Worm (Caenorhabditis elegans) whole organism, midembryonic: ENCODE measurements around the gene clc-32.

Experiments
- T22C8.4 ChIP-seq: fragments of 200-800 bp; sonication (Bioruptor generic); IDR thresholded peaks from 2 replicates; pipeline ENCODE4 v1.3.6; 2022; ENCODE audit warnings: missing genetic modification characterization, missing compliant biosample characterization
- cog-1 ChIP-seq: sonication (generic microtip); optimal IDR thresholded peaks from 2 replicates; lab custom pipeline; 2016; ENCODE audit warnings: missing genetic modification characterization, missing compliant biosample characterization
- flt-1 ChIP-seq: fragments of 200-800 bp; sonication (Bioruptor generic); IDR thresholded peaks from 2 replicates; pipeline ENCODE4 v1.3.6; 2022; ENCODE audit warnings: missing genetic modification characterization, missing compliant biosample characterization
- klf-2 ChIP-seq: fragments of 200-800 bp; sonication (Bioruptor generic); conservative IDR thresholded peaks from 2 replicates; pipeline ENCODE4 v1.3.6; 2022; ENCODE audit warnings: missing genetic modification reagents, missing genetic modification characterization, missing compliant biosample characterization
- med-1 ChIP-seq: sonication (generic microtip); optimal IDR thresholded peaks from 2 replicates; lab custom pipeline; 2017; ENCODE audit warnings: missing genetic modification characterization, mild to moderate bottlenecking, missing compliant biosample characterization, antibody characterized with exemption, missing genetic modification reagents; ENCODE audit not compliant: insufficient read depth
- ref-1 ChIP-seq: fragments of 200-800 bp; sonication (Bioruptor generic); conservative IDR thresholded peaks from 2 replicates; pipeline ENCODE4 v1.3.6; 2022; ENCODE audit warnings: missing genetic modification reagents, missing genetic modification characterization, missing compliant biosample characterization
- tab-1 ChIP-seq: fragments of 200-800 bp; sonication (Bioruptor generic); IDR thresholded peaks from 2 replicates; pipeline ENCODE4 v1.3.6; 2022; ENCODE audit warnings: missing genetic modification characterization, missing compliant biosample characterization
- ztf-23 ChIP-seq: fragments of 200-800 bp; sonication (Bioruptor generic); IDR thresholded peaks from 2 replicates; pipeline ENCODE4 v1.3.6; 2022; ENCODE audit warnings: missing genetic modification reagents, missing genetic modification characterization, missing compliant biosample characterization
- ztf-29 ChIP-seq: fragments of 200-800 bp; sonication (Bioruptor generic); IDR thresholded peaks from 2 replicates; pipeline ENCODE4 v1.3.6; 2022; ENCODE audit warnings: missing genetic modification reagents, missing genetic modification characterization, missing compliant biosample characterization

clc-32 gene

ce11 chrV:16131249-16131648, 9.7 kb downstream of the clc-32 start, which contains the start of gene fbxa-142:
Gene fbxa-142 (minus strand): TSS chrV:16131349.
- no peak for TF ChIP-seq ref-1
- no peak for TF ChIP-seq ztf-29 (GFP tag; lab: Robert Waterston, UW)
- no peak for TF ChIP-seq tab-1 (GFP tag; lab: Robert Waterston, UW)
- TF ChIP-seq med-1 (GFP tag; lab: Kevin White, UChicago): no peak
- no peak for TF ChIP-seq flt-1 (GFP tag; lab: Robert Waterston, UW)
- no peak for TF ChIP-seq cog-1 (tag; lab: Kevin White, UChicago)
- no peak for TF ChIP-seq T22C8.4 (GFP tag; lab: Robert Waterston, UW)
- TF ChIP-seq klf-2 (GFP tag; lab: Robert Waterston, UW): no peak
- TF ChIP-seq ztf-23 (GFP tag; lab: Robert Waterston, UW): no peak

DNA sequence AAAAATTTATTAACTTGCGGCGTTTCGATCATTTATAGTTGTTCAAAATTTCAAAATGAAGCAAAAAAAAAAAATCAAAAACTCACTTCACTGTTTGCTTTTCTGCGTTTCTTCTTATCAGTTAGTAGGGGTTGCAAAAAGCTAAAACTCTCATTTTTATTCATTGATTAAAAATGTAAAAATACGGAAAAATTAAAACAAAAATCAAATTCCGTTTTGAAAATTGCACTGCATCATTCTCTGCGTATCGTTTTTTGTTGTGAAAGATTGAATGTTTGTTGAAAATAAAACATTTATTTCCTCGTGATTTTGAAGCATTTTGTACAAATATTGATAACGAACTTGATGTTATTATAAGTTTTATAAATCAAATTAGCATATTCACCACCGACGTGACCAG, 11.9 kb downstream of the clc-32 start:
- no peak for TF ChIP-seq med-1 (GFP tag; lab: Kevin White, UChicago)
- no peak for TF ChIP-seq ztf-23 (GFP tag; lab: Robert Waterston, UW)
- no peak for TF ChIP-seq T22C8.4 (GFP tag; lab: Robert Waterston, UW)
- no peak for TF ChIP-seq cog-1 (tag; lab: Kevin White, UChicago)
- TF ChIP-seq flt-1 (GFP tag; lab: Robert Waterston, UW): no peak
- TF ChIP-seq ref-1: no peak
- TF ChIP-seq klf-2 (GFP tag; lab: Robert Waterston, UW): no peak
- no peak for TF ChIP-seq ztf-29 (GFP tag; lab: Robert Waterston, UW)
- no peak for TF ChIP-seq tab-1 (GFP tag; lab: Robert Waterston, UW)

DNA sequence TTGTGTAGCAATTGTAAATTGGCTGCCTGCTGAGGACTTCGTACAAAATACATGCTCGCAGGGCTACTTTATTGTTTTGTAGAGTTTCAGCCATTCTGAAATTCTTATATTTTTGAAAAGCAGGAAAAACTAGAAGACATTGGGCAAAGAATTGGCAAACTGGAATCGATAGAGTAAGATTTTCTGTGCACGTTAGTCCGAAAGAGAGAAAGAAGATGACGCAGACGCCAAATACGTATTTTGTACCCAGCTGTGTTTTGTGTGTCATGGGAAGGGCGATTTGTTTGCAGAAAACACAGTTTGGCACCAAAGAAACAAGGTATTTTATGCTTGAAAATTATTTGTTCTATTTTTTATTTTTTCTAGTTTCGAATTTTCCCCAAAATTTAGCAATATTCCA, 13.6 kb downstream of the clc-32 start, which contains the start of gene fbxa-143:
fbxa-143 (minus strand) TSS at position 101 of the 400 bp plus-strand sequence.
- no peak for TF ChIP-seq ref-1
- no peak for TF ChIP-seq med-1 (GFP tag; lab: Kevin White, UChicago)
- TF ChIP-seq T22C8.4 (GFP tag; lab: Robert Waterston, UW): no peak

DNA sequence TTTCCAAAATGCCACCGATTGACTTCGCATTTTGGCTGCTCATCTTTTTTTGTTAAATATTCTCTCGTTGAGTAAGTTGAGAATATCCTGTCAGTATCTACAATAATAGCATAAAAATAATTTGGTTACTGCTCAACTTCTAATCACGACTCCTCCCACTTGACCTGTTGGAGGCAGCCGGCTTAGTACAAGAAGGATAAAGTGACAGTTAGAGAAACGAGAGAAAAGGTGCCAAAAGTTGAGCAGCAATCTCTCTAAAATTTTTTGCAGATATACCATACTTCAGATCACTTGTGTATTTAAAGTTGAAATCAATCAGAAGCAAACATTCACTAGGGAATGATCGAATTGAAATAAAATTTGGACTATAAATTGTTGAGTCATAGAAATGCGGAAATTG, 16.2 kb downstream of the clc-32 start, which contains the start of gene nhr-111:
nhr-111 (minus strand) TSS at position 101 of the 400 bp plus-strand sequence.
- TF ChIP-seq med-1 (GFP tag; lab: Kevin White, UChicago): no peak
- no peak for TF ChIP-seq T22C8.4 (GFP tag; lab: Robert Waterston, UW)
- no peak for TF ChIP-seq ref-1
- TF ChIP-seq cog-1 (tag; lab: Kevin White, UChicago): no peak
- TF ChIP-seq ztf-29 (GFP tag; lab: Robert Waterston, UW): no peak
- no peak for TF ChIP-seq tab-1 (GFP tag; lab: Robert Waterston, UW)
- no peak for TF ChIP-seq klf-2 (GFP tag; lab: Robert Waterston, UW)
- no peak for TF ChIP-seq flt-1 (GFP tag; lab: Robert Waterston, UW)
- TF ChIP-seq ztf-23 (GFP tag; lab: Robert Waterston, UW): no peak

DNA sequence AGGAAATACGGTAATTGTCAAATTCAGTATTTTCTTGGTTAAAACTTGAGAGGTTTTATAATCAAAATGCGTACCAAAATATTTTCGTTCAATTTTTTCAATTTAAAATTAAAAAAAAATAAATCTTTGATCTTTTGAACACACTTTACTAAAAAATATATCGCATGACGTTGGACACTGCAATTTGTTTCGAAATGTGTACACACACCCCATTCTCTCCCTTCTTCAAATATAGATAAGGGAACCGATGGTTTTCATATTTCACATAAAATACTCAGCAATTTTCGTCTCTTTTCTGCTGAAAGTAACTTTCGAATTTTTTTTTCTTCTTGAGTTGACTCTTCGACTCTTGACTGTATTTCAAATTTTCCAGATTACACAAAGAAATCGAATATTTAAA, 19.5 kb downstream of the clc-32 start:
- TF ChIP-seq med-1 (GFP tag; lab: Kevin White, UChicago) (no peak), tab-1 (GFP tag; lab: Robert Waterston, UW) (no peak)

DNA sequence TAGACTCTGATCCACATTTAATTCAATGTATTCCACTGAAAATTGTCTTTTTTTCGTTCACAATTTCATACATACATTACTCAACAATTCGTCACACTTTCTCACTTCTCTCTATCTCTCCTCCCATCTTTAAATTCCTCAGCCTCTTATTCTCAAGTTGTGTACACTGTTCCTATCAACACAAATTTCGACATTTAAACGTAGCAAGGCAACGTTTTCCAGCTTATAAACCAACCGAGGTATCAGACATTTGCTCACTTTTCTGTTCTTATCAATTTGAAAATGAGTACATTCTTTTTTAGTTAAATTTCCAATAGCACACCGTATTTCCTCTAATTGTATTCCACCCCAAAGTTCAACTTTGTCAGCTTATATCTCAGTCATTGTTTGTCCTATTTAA, 20.0 kb downstream of the clc-32 start, which contains the start of gene skr-3:
skr-3 (plus strand) TSS at position 163 of the 400 bp plus-strand sequence.
- TF ChIP-seq cog-1 (tag; lab: Kevin White, UChicago) (no peak), ztf-29 (GFP tag; lab: Robert Waterston, UW) (no peak), med-1 (GFP tag; lab: Kevin White, UChicago) (no peak), klf-2 (GFP tag; lab: Robert Waterston, UW) (no peak), tab-1 (GFP tag; lab: Robert Waterston, UW) (no peak), ref-1 (no peak), flt-1 (GFP tag; lab: Robert Waterston, UW) (no peak), T22C8.4 (GFP tag; lab: Robert Waterston, UW) (no peak), ztf-23 (GFP tag; lab: Robert Waterston, UW) (no peak)

- TF ChIP-seq ref-1 (no peak), ztf-29 (GFP tag; lab: Robert Waterston, UW) (no peak), tab-1 (GFP tag; lab: Robert Waterston, UW) (no peak), ztf-23 (GFP tag; lab: Robert Waterston, UW) (no peak), klf-2 (GFP tag; lab: Robert Waterston, UW) (no peak), T22C8.4 (GFP tag; lab: Robert Waterston, UW) (no peak), cog-1 (tag; lab: Kevin White, UChicago) (no peak)
Observed at ce11 chrV:16120499-16120898, 20.5 kb downstream of the clc-32 start.

DNA sequence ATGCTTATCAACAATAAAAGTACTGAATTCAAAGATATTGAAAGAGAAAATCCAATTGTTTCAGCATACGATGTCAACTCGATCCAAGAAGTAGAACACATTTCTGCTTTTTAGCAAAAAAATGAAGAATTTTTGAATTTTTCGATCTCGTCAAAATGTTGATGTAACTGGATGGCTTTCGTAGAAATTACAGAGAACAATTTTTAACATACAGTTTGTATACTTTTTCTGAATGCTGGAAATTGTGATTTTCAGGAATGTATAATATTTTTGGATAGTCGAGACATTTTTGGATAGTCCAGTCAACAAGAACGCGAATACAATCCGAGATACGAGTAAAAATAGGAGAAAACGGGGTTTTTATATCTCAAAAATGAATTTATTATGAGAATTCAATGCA, 22.4 kb downstream of the clc-32 start, which contains the start of gene str-103:
str-103 (minus strand) TSS at position 101 of the 400 bp plus-strand sequence.
- no peak for TF ChIP-seq ztf-23 (GFP tag; lab: Robert Waterston, UW)
- no peak for TF ChIP-seq flt-1 (GFP tag; lab: Robert Waterston, UW)
- TF ChIP-seq T22C8.4 (GFP tag; lab: Robert Waterston, UW): no peak
- TF ChIP-seq ztf-29 (GFP tag; lab: Robert Waterston, UW): no peak
- TF ChIP-seq klf-2 (GFP tag; lab: Robert Waterston, UW): no peak
- TF ChIP-seq med-1 (GFP tag; lab: Kevin White, UChicago): no peak

ce11 chrV:16115381-16115780, 25.6 kb downstream of the clc-32 start, which contains the start of gene str-25:
Gene str-25 (plus strand): TSS chrV:16115681.
- TF ChIP-seq T22C8.4 (GFP tag; lab: Robert Waterston, UW) (no peak), flt-1 (GFP tag; lab: Robert Waterston, UW) (no peak), ref-1 (no peak), cog-1 (tag; lab: Kevin White, UChicago) (no peak), tab-1 (GFP tag; lab: Robert Waterston, UW) (no peak), ztf-23 (GFP tag; lab: Robert Waterston, UW) (no peak), med-1 (GFP tag; lab: Kevin White, UChicago) (no peak), klf-2 (GFP tag; lab: Robert Waterston, UW) (no peak), ztf-29 (GFP tag; lab: Robert Waterston, UW) (no peak)
